Fruit fly (Drosophila melanogaster) whole organism, prepupa: Measurements from ENCODE around the gene CG31199.

Source experiments
- CG10631 ChIP-seq: fragments of 200-800 bp; sonication (Bioruptor generic); optimal IDR thresholded peaks from 2 replicates; lab custom pipeline; 2016; ENCODE audit warnings: missing biosample characterization, missing genetic modification characterization
- CG11762 ChIP-seq: fragments of 200-800 bp; sonication (Bioruptor generic); optimal IDR thresholded peaks from 3 replicates; lab custom pipeline; 2016; ENCODE audit warnings: missing biosample characterization, missing genetic modification characterization; ENCODE audit not compliant: insufficient read depth
- CG31627 ChIP-seq: fragments of 200-800 bp; sonication (Bioruptor generic); optimal IDR thresholded peaks from 3 replicates; lab custom pipeline; 2016; ENCODE audit warnings: missing biosample characterization, missing genetic modification characterization
- CG32006 ChIP-seq: fragments of 200-800 bp; sonication (Bioruptor generic); optimal IDR thresholded peaks from 3 replicates; lab custom pipeline; 2017; ENCODE audit warnings: missing biosample characterization, mild to moderate bottlenecking, missing genetic modification characterization
- CG6792 ChIP-seq: fragments of 200-800 bp; sonication (Bioruptor generic); optimal IDR thresholded peaks from 3 replicates; lab custom pipeline; 2016; ENCODE audit warnings: missing biosample characterization, missing genetic modification characterization
- Eip78C ChIP-seq: fragments of 200-800 bp; sonication (Bioruptor generic); peaks from one replicate; lab custom pipeline; 2016; ENCODE audit warnings: missing biosample characterization, missing genetic modification characterization
- Hr39 ChIP-seq: fragments of 200-800 bp; sonication (Bioruptor generic); optimal IDR thresholded peaks from 2 replicates; lab custom pipeline; 2016; ENCODE audit warnings: missing biosample characterization, missing genetic modification characterization
- Met ChIP-seq: fragments of 200-800 bp; sonication (Bioruptor generic); optimal IDR thresholded peaks from 3 replicates; lab custom pipeline; 2016; ENCODE audit warnings: missing biosample characterization, missing genetic modification characterization
- svp ChIP-seq: fragments of 200-800 bp; sonication (Bioruptor generic); peaks from one replicate; lab custom pipeline; 2016; ENCODE audit warnings: missing biosample characterization, missing genetic modification characterization
- vri ChIP-seq: fragments of 200-800 bp; sonication (Bioruptor generic); optimal IDR thresholded peaks from 3 replicates; lab custom pipeline; 2016; ENCODE audit warnings: missing biosample characterization, mild to moderate bottlenecking, missing genetic modification characterization

dm6 chr3R:20719286-20719685 lies 24.4 kb downstream of the CG31199 start:
- TF ChIP-seq CG6792 (GFP tag; lab: Kevin White, UChicago) (no peak), Met (GFP tag; lab: Kevin White, UChicago) (no peak), CG11762 (GFP tag; lab: Kevin White, UChicago) (no peak), CG10631 (no peak), svp (peak; percentile 26), CG31627 (GFP tag; lab: Kevin White, UChicago) (no peak), vri (no peak), Eip78C (no peak), Hr39 (GFP tag; lab: Kevin White, UChicago) (no peak), CG32006 (GFP tag; lab: Kevin White, UChicago) (peak; percentile 46)
